Fruit fly (Drosophila melanogaster) whole organism, embryonic: ENCODE data around the gene Mrp5.

Experiments used
- Antp ChIP-seq: fragments of 200-800 bp; sonication (Bioruptor generic); optimal IDR thresholded peaks from 3 replicates; lab custom pipeline; 2016; ENCODE audit warnings: missing biosample characterization, missing genetic modification characterization
- Awh ChIP-seq: fragments of 200-800 bp; sonication (Bioruptor generic); IDR thresholded peaks from 2 replicates; pipeline ENCODE4, ENCODE4 v1.3.6; 2022; ENCODE audit warnings: missing biosample characterization, missing genetic modification characterization
- CG10147 ChIP-seq: fragments of 200-800 bp; sonication (Bioruptor generic); optimal IDR thresholded peaks from 2 replicates; lab custom pipeline; 2019; ENCODE audit warnings: missing biosample characterization, mild to moderate bottlenecking, missing genetic modification characterization, moderate library complexity
- CG10267 ChIP-seq: fragments of 200-800 bp; sonication (Bioruptor generic); optimal IDR thresholded peaks from 2 replicates; lab custom pipeline; 2018; ENCODE audit warnings: missing biosample characterization, mild to moderate bottlenecking, missing genetic modification characterization, moderate library complexity
- CG10274 ChIP-seq: fragments of 200-800 bp; sonication (Bioruptor generic); optimal IDR thresholded peaks from 3 replicates; lab custom pipeline; 2017; ENCODE audit warnings: missing biosample characterization, mild to moderate bottlenecking, missing genetic modification characterization
- CG10431 ChIP-seq: fragments of 200-800 bp; sonication (Bioruptor generic); optimal IDR thresholded peaks from 3 replicates; lab custom pipeline; 2018; ENCODE audit warnings: missing biosample characterization, mild to moderate bottlenecking, missing genetic modification characterization
- CG10959 ChIP-seq: fragments of 200-800 bp; sonication (Bioruptor generic); IDR thresholded peaks from 2 replicates; pipeline ENCODE4 v1.3.6; 2022; ENCODE audit warnings: missing biosample characterization, missing genetic modification characterization
- CG12236 ChIP-seq: fragments of 200-800 bp; sonication (Bioruptor generic); optimal IDR thresholded peaks from 2 replicates; lab custom pipeline; 2016; ENCODE audit warnings: missing biosample characterization, missing genetic modification characterization
- CG12769 ChIP-seq: fragments of 200-800 bp; sonication (Bioruptor generic); optimal IDR thresholded peaks from 2 replicates; lab custom pipeline; 2019; ENCODE audit warnings: missing biosample characterization, mild to moderate bottlenecking, missing genetic modification characterization, moderate library complexity
- CG15601 ChIP-seq: fragments of 200-800 bp; sonication (Bioruptor generic); optimal IDR thresholded peaks from 3 replicates; lab custom pipeline; 2019; ENCODE audit warnings: missing biosample characterization, mild to moderate bottlenecking, missing genetic modification characterization, moderate library complexity
- CG1603 ChIP-seq: fragments of 200-800 bp; sonication (Bioruptor generic); optimal IDR thresholded peaks from 2 replicates; lab custom pipeline; 2019; ENCODE audit warnings: missing biosample characterization, mild to moderate bottlenecking, missing genetic modification characterization, moderate library complexity
- CG16813 ChIP-seq: fragments of 200-800 bp; sonication (Bioruptor generic); IDR thresholded peaks from 3 replicates; pipeline ENCODE4 v1.3.6; 2022; ENCODE audit warnings: missing biosample characterization, missing genetic modification characterization; ENCODE audit not compliant: partially characterized antibody
- CG17328 ChIP-seq: fragments of 200-800 bp; sonication (Bioruptor generic); IDR thresholded peaks from 2 replicates; pipeline ENCODE4 v1.3.6; 2022; ENCODE audit warnings: missing biosample characterization, missing genetic modification characterization
- CG18476 ChIP-seq: fragments of 200-800 bp; sonication (Bioruptor generic); optimal IDR thresholded peaks from 2 replicates; lab custom pipeline; 2016; ENCODE audit warnings: missing biosample characterization, mild to moderate bottlenecking, missing genetic modification characterization
- CG2202 ChIP-seq: fragments of 200-800 bp; sonication (Bioruptor generic); optimal IDR thresholded peaks from 2 replicates; lab custom pipeline; 2018; ENCODE audit warnings: missing biosample characterization, mild to moderate bottlenecking, missing genetic modification characterization
- CG2712 ChIP-seq: fragments of 200-800 bp; optimal IDR thresholded peaks from 3 replicates; lab custom pipeline; 2019; ENCODE audit warnings: missing biosample characterization, mild to moderate bottlenecking, missing genetic modification characterization, moderate library complexity
- CG2875 ChIP-seq: fragments of 200-800 bp; sonication (Bioruptor generic); optimal IDR thresholded peaks from 2 replicates; lab custom pipeline; 2017; ENCODE audit warnings: missing biosample characterization, mild to moderate bottlenecking, missing genetic modification characterization, missing genetic modification reagents
- CG32532 ChIP-seq: fragments of 200-800 bp; sonication (Bioruptor generic); IDR thresholded peaks from 2 replicates; pipeline ENCODE4 v1.3.6; 2022; ENCODE audit warnings: missing biosample characterization, missing genetic modification characterization
- CG32767 ChIP-seq: fragments of 200-800 bp; sonication (Bioruptor generic); IDR thresholded peaks from 2 replicates; pipeline ENCODE4 v1.3.6; 2022; ENCODE audit warnings: missing biosample characterization, missing genetic modification characterization
- CG33557 ChIP-seq: fragments of 200-800 bp; sonication (Bioruptor generic); optimal IDR thresholded peaks from 2 replicates; lab custom pipeline; 2019; ENCODE audit warnings: missing biosample characterization, mild to moderate bottlenecking, missing genetic modification characterization, moderate library complexity
- CG7556 ChIP-seq: fragments of 200-800 bp; sonication (Bioruptor generic); optimal IDR thresholded peaks from 2 replicates; lab custom pipeline; 2017; ENCODE audit warnings: missing biosample characterization, mild to moderate bottlenecking, missing genetic modification characterization
- CG8924 ChIP-seq: fragments of 200-800 bp; optimal IDR thresholded peaks from 3 replicates; lab custom pipeline; 2019; ENCODE audit warnings: missing biosample characterization, mild to moderate bottlenecking, missing genetic modification characterization, moderate library complexity
- CG9727 ChIP-seq: fragments of 200-800 bp; sonication (Bioruptor generic); optimal IDR thresholded peaks from 3 replicates; lab custom pipeline; 2017; ENCODE audit warnings: missing biosample characterization, mild to moderate bottlenecking, missing genetic modification characterization
- CoRest ChIP-seq: fragments of 200-800 bp; sonication (Bioruptor generic); optimal IDR thresholded peaks from 3 replicates; lab custom pipeline; 2018; ENCODE audit warnings: missing biosample characterization, mild to moderate bottlenecking, missing genetic modification characterization, moderate library complexity
- D ChIP-seq, 2 experiments: fragments of 200-800 bp in 1 of 2; fragments of >200 bp in 1 of 2; sonication (Bioruptor generic) in 1 of 2; optimal IDR thresholded peaks; 2 replicates in 1 of 2; 3 replicates in 1 of 2; lab custom pipeline; 2017; ENCODE audit warnings: mild to moderate bottlenecking in 1 of 2, missing biosample characterization in 1 of 2, missing genetic modification characterization in 1 of 2, missing genetic modification reagents in 1 of 2
- Dp ChIP-seq: fragments of 200-800 bp; sonication (Bioruptor generic); optimal IDR thresholded peaks from 2 replicates; lab custom pipeline; 2018; ENCODE audit warnings: missing biosample characterization, mild to moderate bottlenecking, missing genetic modification characterization, moderate library complexity
- E2f2 ChIP-seq: fragments of 200-800 bp; sonication (Bioruptor generic); IDR thresholded peaks from 2 replicates; pipeline ENCODE4 v1.3.6; 2022; ENCODE audit warnings: missing biosample characterization, missing genetic modification characterization
- Hmx ChIP-seq: fragments of 200-800 bp; sonication (Bioruptor generic); optimal IDR thresholded peaks from 2 replicates; lab custom pipeline; 2016; ENCODE audit warnings: missing biosample characterization, missing genetic modification characterization
- Myb ChIP-seq: fragments of 200-800 bp; sonication (Bioruptor generic); optimal IDR thresholded peaks from 2 replicates; lab custom pipeline; 2016; ENCODE audit warnings: missing biosample characterization, missing genetic modification characterization
- Six4 ChIP-seq: fragments of 200-800 bp; sonication (Bioruptor generic); optimal IDR thresholded peaks from 2 replicates; lab custom pipeline; 2016; ENCODE audit warnings: missing biosample characterization, missing genetic modification characterization
- ab ChIP-seq: fragments of 200-800 bp; sonication (Bioruptor generic); optimal IDR thresholded peaks from 2 replicates; lab custom pipeline; 2016; ENCODE audit warnings: missing biosample characterization, missing genetic modification characterization
- croc ChIP-seq: fragments of 200-800 bp; sonication (Bioruptor generic); conservative IDR thresholded peaks from 3 replicates; pipeline ENCODE4 v1.3.6; 2022; ENCODE audit warnings: missing biosample characterization, missing genetic modification characterization
- dysf ChIP-seq: fragments of 200-800 bp; sonication (Bioruptor generic); IDR thresholded peaks from 3 replicates; pipeline ENCODE4 v1.3.6; 2022; ENCODE audit warnings: missing biosample characterization, missing genetic modification characterization
- exex ChIP-seq: fragments of 200-800 bp; sonication (Bioruptor generic); optimal IDR thresholded peaks from 4 replicates; lab custom pipeline; 2018; ENCODE audit warnings: missing biosample characterization, mild to moderate bottlenecking, missing genetic modification characterization, moderate library complexity
- grau ChIP-seq: fragments of 200-800 bp; optimal IDR thresholded peaks from 3 replicates; lab custom pipeline; 2019; ENCODE audit warnings: missing biosample characterization, mild to moderate bottlenecking, missing genetic modification characterization, moderate library complexity
- hb ChIP-seq: fragments of 200-800 bp; sonication (Bioruptor generic); IDR thresholded peaks from 3 replicates; pipeline ENCODE4 v1.3.6; 2022; ENCODE audit warnings: missing biosample characterization, missing genetic modification characterization; ENCODE audit not compliant: partially characterized antibody
- kah ChIP-seq: fragments of 200-800 bp; sonication (Bioruptor generic); optimal IDR thresholded peaks from 2 replicates; lab custom pipeline; 2018; ENCODE audit warnings: missing biosample characterization, mild to moderate bottlenecking, missing genetic modification characterization
- mam ChIP-seq: fragments of 200-800 bp; sonication (Bioruptor generic); optimal IDR thresholded peaks from 3 replicates; lab custom pipeline; 2016; ENCODE audit warnings: missing biosample characterization, missing genetic modification characterization
- nerfin-1 ChIP-seq: fragments of 200-800 bp; sonication (Bioruptor generic); optimal IDR thresholded peaks from 3 replicates; lab custom pipeline; 2019; ENCODE audit warnings: missing biosample characterization, mild to moderate bottlenecking, missing genetic modification characterization, moderate library complexity
- nom ChIP-seq: fragments of 200-800 bp; sonication (Bioruptor generic); optimal IDR thresholded peaks from 2 replicates; lab custom pipeline; 2017; ENCODE audit warnings: missing biosample characterization, missing genetic modification characterization, mild to moderate bottlenecking, moderate library complexity, missing genetic modification reagents
- org-1 ChIP-seq: fragments of 200-800 bp; sonication (Bioruptor generic); optimal IDR thresholded peaks from 2 replicates; lab custom pipeline; 2017; ENCODE audit warnings: missing biosample characterization, missing genetic modification characterization
- otp ChIP-seq: fragments of 200-800 bp; sonication (Bioruptor generic); IDR thresholded peaks from 3 replicates; pipeline ENCODE4, ENCODE4 v1.3.6; 2022; ENCODE audit warnings: missing biosample characterization, missing genetic modification characterization
- pita ChIP-seq: fragments of 200-800 bp; sonication (Bioruptor generic); optimal IDR thresholded peaks from 2 replicates; lab custom pipeline; 2017; ENCODE audit warnings: missing biosample characterization, mild to moderate bottlenecking, missing genetic modification characterization
- prd ChIP-seq, 3 experiments: fragments of >200 bp in 2 of 3; fragments of 200-800 bp in 1 of 3; sonication (Bioruptor generic) in 1 of 3; optimal IDR thresholded peaks in 2 of 3; IDR thresholded peaks in 1 of 3; 2 replicates in 2 of 3; 3 replicates in 1 of 3; pipeline versions ENCODE4 v1.3.6 to Lab custom; 2017 to 2022; ENCODE audit warnings: missing biosample characterization in 1 of 3, missing genetic modification characterization in 1 of 3
- sim ChIP-seq: fragments of 200-800 bp; sonication (Bioruptor generic); IDR thresholded peaks from 2 replicates; pipeline ENCODE4 v1.3.6; 2022; ENCODE audit warnings: missing biosample characterization, missing genetic modification characterization
- slp2 ChIP-seq: fragments of 200-800 bp; sonication (Bioruptor generic); optimal IDR thresholded peaks from 2 replicates; lab custom pipeline; 2016; ENCODE audit warnings: missing biosample characterization, missing genetic modification characterization
- zfh1 ChIP-seq: fragments of 200-800 bp; sonication (Bioruptor generic); IDR thresholded peaks from 3 replicates; pipeline ENCODE4 v1.3.6; 2022; ENCODE audit warnings: missing biosample characterization, missing genetic modification characterization

Gene Mrp5

DNA sequence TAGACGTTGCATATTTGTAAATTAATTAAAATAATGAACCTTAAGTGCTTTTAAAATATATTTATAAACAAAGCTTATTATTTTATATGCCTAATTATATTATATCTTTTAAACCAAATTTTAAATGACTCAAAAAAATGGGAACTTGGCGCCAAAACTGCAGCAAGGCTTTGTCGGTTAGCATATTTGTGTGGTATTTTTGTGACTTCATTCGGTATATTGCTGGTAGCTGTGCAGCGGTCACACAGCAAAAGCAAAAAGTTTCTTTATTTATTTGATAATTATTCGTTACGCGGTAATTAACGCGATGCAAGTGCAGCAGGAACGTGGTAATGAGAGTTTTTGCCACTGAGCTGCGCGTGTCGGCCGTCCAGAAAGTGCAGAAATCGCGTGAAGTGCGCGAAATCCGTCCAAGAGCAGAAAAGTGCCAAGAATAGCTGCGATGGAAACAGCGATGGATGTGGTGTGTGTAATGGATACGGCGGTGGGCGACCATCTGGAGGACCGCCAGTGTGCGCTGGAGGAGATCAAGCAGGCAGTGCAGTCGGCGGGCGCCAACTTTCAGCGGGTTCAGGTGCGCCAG, 4.1 kb upstream of the Mrp5 start, which contains the start of gene Ask1 (continued):
- TF ChIP-seq CG10431: no peak
- TF ChIP-seq prd (optimal IDR thresholded peaks at IDR 0.05; lab: Kevin White, UChicago): no peak
- TF ChIP-seq prd (GFP tag; IDR thresholded peaks at IDR 0.05; lab: Robert Waterston, UW): no peak
- no peak for TF ChIP-seq croc (GFP tag; lab: Robert Waterston, UW)
- TF ChIP-seq CG2875 (GFP tag; lab: Kevin White, UChicago): no peak
- TF ChIP-seq CG2202 (tag; lab: Kevin White, UChicago): no peak
- no peak for TF ChIP-seq CG7556 (GFP tag; lab: Kevin White, UChicago)
- TF ChIP-seq CG33557 (GFP tag; lab: Kevin White, UChicago): no peak
- TF ChIP-seq E2f2 (GFP tag; lab: Robert Waterston, UW): peak; percentile 87
- TF ChIP-seq ab (GFP tag; lab: Kevin White, UChicago): no peak
- no peak for TF ChIP-seq slp2 (GFP tag; lab: Kevin White, UChicago)
- TF ChIP-seq otp (GFP tag; lab: Robert Waterston, UW): peak; percentile 19; the same call in 1 of the 3 replicates
- TF ChIP-seq CG10274 (GFP tag; lab: Kevin White, UChicago): no peak
- TF ChIP-seq Six4: no peak
- no peak for TF ChIP-seq CG9727 (GFP tag; lab: Kevin White, UChicago)
- TF ChIP-seq org-1 (GFP tag; lab: Kevin White, UChicago): no peak
- TF ChIP-seq D (optimal IDR thresholded peaks at IDR 0.05; lab: Kevin White, UChicago): no peak
- no peak for TF ChIP-seq D (GFP tag; optimal IDR thresholded peaks at IDR 0.05; lab: Kevin White, UChicago)
- TF ChIP-seq CG2712 (tag; lab: Kevin White, UChicago): peak; percentile 7
- TF ChIP-seq CG15601 (tag; lab: Kevin White, UChicago): no peak
- TF ChIP-seq grau (tag; lab: Kevin White, UChicago): no peak
- TF ChIP-seq hb (GFP tag; lab: Robert Waterston, UW): no peak
- TF ChIP-seq nerfin-1: no peak
- no peak for TF ChIP-seq CG32532
- no peak for TF ChIP-seq CG12769 (tag; lab: Kevin White, UChicago)
- no peak for TF ChIP-seq CG10959
- TF ChIP-seq CG32767 (GFP tag; lab: Robert Waterston, UW): no peak
- TF ChIP-seq sim (GFP tag; lab: Robert Waterston, UW): no peak
- no peak for TF ChIP-seq Hmx (GFP tag; lab: Kevin White, UChicago)
- no peak for TF ChIP-seq zfh1 (GFP tag; lab: Robert Waterston, UW)
- TF ChIP-seq CG16813 (GFP tag; lab: Robert Waterston, UW): peak; percentile 22; the same call in 1 of the 3 replicates

DNA sequence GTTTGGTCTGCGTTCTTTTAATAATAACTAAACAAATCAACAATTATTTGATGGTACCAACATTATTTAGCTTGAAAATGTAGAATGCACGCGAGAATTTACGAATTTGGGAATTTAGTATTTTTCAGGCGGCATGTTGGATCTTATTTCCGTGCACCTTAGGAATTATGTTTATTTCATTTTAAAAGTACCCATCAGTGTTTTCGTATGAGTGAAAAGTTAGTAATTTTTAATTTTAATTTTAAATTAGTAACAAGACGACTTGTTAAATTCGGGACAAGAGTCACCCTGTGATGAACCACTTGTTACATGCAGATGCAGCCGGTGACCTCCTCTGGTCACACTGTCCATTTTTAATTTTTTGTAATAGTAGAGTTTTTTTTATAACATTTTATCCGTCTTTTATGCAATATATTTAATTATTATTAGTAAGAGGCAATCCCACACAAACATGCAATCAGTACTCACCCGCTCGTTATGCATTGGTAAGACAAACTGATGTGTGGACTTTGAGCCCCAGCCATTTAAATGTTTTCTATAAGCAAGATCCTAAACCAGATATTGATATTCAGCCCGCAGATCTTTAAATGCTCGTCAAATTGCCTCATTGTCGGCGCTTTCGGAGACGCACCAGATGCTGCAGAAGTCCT, 2.1 kb upstream of the Mrp5 start, which contains the start of the genes CG17186 and Arc42:
CG17186 (minus strand) TSS at position 88 of the 650 bp plus-strand sequence.
Arc42 (plus strand) TSS at position 311 of the 650 bp plus-strand sequence.
- peak; percentile 19 for TF ChIP-seq grau (tag; lab: Kevin White, UChicago)
- TF ChIP-seq nom (GFP tag; lab: Kevin White, UChicago): peak; percentile 96
- TF ChIP-seq mam (GFP tag; lab: Kevin White, UChicago): no peak
- TF ChIP-seq Antp (GFP tag; lab: Kevin White, UChicago): no peak
- TF ChIP-seq dysf (GFP tag; lab: Robert Waterston, UW): no peak
- TF ChIP-seq kah (GFP tag; lab: Kevin White, UChicago): peak; percentile 97
- peak; percentile 55 for TF ChIP-seq CG8924
- TF ChIP-seq CG10147 (GFP tag; lab: Kevin White, UChicago): peak; percentile 10
- no peak for TF ChIP-seq Awh (GFP tag; lab: Robert Waterston, UW)
- TF ChIP-seq CoRest (tag; lab: Kevin White, UChicago): peak; percentile 45
- no peak for TF ChIP-seq CG17328 (GFP tag; lab: Robert Waterston, UW)
- TF ChIP-seq CG12236 (GFP tag; lab: Kevin White, UChicago): no peak
- no peak for TF ChIP-seq pita (GFP tag; lab: Kevin White, UChicago)
- peak; percentile 30 for TF ChIP-seq CG10267
- peak; percentile 3 for TF ChIP-seq exex (tag; lab: Kevin White, UChicago)
- TF ChIP-seq CG15601 (tag; lab: Kevin White, UChicago): peak; percentile 44
- TF ChIP-seq CG1603 (tag; lab: Kevin White, UChicago): peak; percentile 12
- peak; percentile 8 for TF ChIP-seq Myb (GFP tag; lab: Kevin White, UChicago)
- no peak for TF ChIP-seq CG16813 (GFP tag; lab: Robert Waterston, UW)
- peak; percentile 1 for TF ChIP-seq CG18476
- peak; percentile 76 for TF ChIP-seq Dp (GFP tag; lab: Kevin White, UChicago)
